Fruit fly (Drosophila melanogaster) whole organism: Measurements from ENCODE around the gene CG10621.

ENCODE experiments used
- Dll ChIP-seq: fragments of >200 bp; optimal IDR thresholded peaks from 2 replicates; lab custom pipeline; 2017
- EcR ChIP-seq, 2 experiments: fragments of >200 bp; optimal IDR thresholded peaks; 2 replicates each; lab custom pipeline; 2017; ENCODE audit warnings: missing biosample characterization in 2 of 2, missing genetic modification characterization in 2 of 2, missing genetic modification reagents in 2 of 2
- usp ChIP-seq: fragments of >200 bp; optimal IDR thresholded peaks from 2 replicates; lab custom pipeline; 2017; ENCODE audit warnings: missing biosample characterization, missing genetic modification characterization, mixed read lengths

- TF ChIP-seq EcR (GFP tag; optimal IDR thresholded peaks at IDR 0.05; lab: Kevin White, UChicago) (peak in 1 of 2 experiments; percentile 85), usp (no peak), Dll (lab: Kevin White, UChicago) (no peak)
Observed at dm6 chr2L:18945765-18946552, 8.3 kb downstream of the CG10621 start, which contains the start of gene CG46304.
